Fruit fly (Drosophila melanogaster) whole organism, adult: Measurements from ENCODE around the gene Tango6.

ENCODE experiments used
- CG33017 ChIP-seq: fragments of 200-800 bp; sonication (Bioruptor generic); optimal IDR thresholded peaks from 2 replicates; lab custom pipeline; 2018; ENCODE audit warnings: missing biosample characterization, mild to moderate bottlenecking, missing genetic modification characterization, moderate library complexity
- CG5204 ChIP-seq: fragments of 200-800 bp; sonication (Bioruptor generic); optimal IDR thresholded peaks from 2 replicates; lab custom pipeline; 2016; ENCODE audit warnings: missing biosample characterization, missing genetic modification characterization
- CG7045 ChIP-seq: fragments of 200-800 bp; sonication (Bioruptor generic); optimal IDR thresholded peaks from 2 replicates; lab custom pipeline; 2017; ENCODE audit warnings: missing biosample characterization, mild to moderate bottlenecking, missing genetic modification characterization
- CG7101 ChIP-seq: fragments of 200-800 bp; sonication (Bioruptor generic); optimal IDR thresholded peaks from 2 replicates; lab custom pipeline; 2018; ENCODE audit warnings: missing biosample characterization, mild to moderate bottlenecking, missing genetic modification characterization, moderate library complexity
- Clk ChIP-seq: fragments of 200-800 bp; sonication (Bioruptor generic); optimal IDR thresholded peaks from 2 replicates; lab custom pipeline; 2017; ENCODE audit warnings: missing biosample characterization, missing genetic modification characterization
- Mnt ChIP-seq: fragments of 200-800 bp; sonication (Bioruptor generic); optimal IDR thresholded peaks from 2 replicates; lab custom pipeline; 2016; ENCODE audit warnings: missing biosample characterization, mild to moderate bottlenecking, missing genetic modification characterization
- bab1 ChIP-seq: fragments of 200-800 bp; sonication (Bioruptor generic); optimal IDR thresholded peaks from 3 replicates; lab custom pipeline; 2019; ENCODE audit warnings: missing biosample characterization, mild to moderate bottlenecking, missing genetic modification characterization, moderate library complexity
- cnc ChIP-seq, 2 experiments: fragments of >200 bp; optimal IDR thresholded peaks; 2 replicates each; lab custom pipeline; 2017
- ovo ChIP-seq: fragments of 200-800 bp; sonication (Bioruptor generic); optimal IDR thresholded peaks from 2 replicates; lab custom pipeline; 2016; ENCODE audit warnings: missing biosample characterization, missing genetic modification characterization
- pad ChIP-seq: fragments of 200-800 bp; sonication (Bioruptor generic); optimal IDR thresholded peaks from 3 replicates; lab custom pipeline; 2017; ENCODE audit warnings: missing biosample characterization, missing genetic modification characterization, mild to moderate bottlenecking, moderate library complexity, missing genetic modification reagents
- tj ChIP-seq: fragments of 200-800 bp; sonication (Bioruptor generic); optimal IDR thresholded peaks from 3 replicates; lab custom pipeline; 2017; ENCODE audit warnings: missing biosample characterization, mild to moderate bottlenecking, missing genetic modification characterization, moderate library complexity
- toe ChIP-seq: fragments of 200-800 bp; sonication (Bioruptor generic); optimal IDR thresholded peaks from 2 replicates; lab custom pipeline; 2016; ENCODE audit warnings: missing biosample characterization, missing genetic modification characterization

DNA sequence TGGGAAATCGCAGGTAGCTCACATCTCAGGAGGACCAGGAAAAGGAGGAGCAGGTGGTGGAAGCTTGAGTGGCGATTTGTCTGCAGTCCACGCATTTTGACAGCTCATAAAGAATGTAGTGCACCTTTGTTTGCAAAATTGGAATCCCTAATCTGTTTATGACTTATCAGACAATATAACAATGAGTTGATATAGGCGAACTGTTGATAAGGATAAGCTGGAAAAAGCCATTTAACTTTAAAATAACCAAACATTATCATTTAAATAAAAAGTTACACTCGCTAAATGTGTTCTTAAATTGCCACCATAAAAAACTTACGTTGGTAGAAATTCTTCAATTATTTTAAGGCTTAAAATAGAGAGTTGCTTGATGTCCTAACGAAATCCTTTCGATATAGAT is 21.3 kb downstream of the Tango6 start, which contains the start of gene CG15170:
- no peak for TF ChIP-seq Mnt (GFP tag; lab: Kevin White, UChicago)
- TF ChIP-seq Clk (GFP tag; lab: Kevin White, UChicago) = no peak
- TF ChIP-seq CG7045 (GFP tag; lab: Kevin White, UChicago) = no peak
- no peak for TF ChIP-seq CG7101 (tag; lab: Kevin White, UChicago)
- TF ChIP-seq pad (GFP tag; lab: Kevin White, UChicago) = no peak
- no peak for TF ChIP-seq CG33017
- TF ChIP-seq bab1 (GFP tag; lab: Kevin White, UChicago) = no peak
- TF ChIP-seq ovo = no peak
- no peak for TF ChIP-seq tj (GFP tag; lab: Kevin White, UChicago)
- no peak for TF ChIP-seq CG5204 (GFP tag; lab: Kevin White, UChicago)
- TF ChIP-seq cnc (optimal IDR thresholded peaks at IDR 0.05; lab: Kevin White, UChicago) = no peak
- no peak for TF ChIP-seq toe
